Worm (Caenorhabditis elegans) whole organism, L1 larva: ENCODE results near the gene Y43F8C.5.

ENCODE experiments used
- C34B4.2 ChIP-seq: sonication (generic microtip); optimal IDR thresholded peaks from 2 replicates; lab custom pipeline; 2017; ENCODE audit warnings: mild to moderate bottlenecking, missing genetic modification characterization, missing compliant biosample characterization
- Y116A8C.19 ChIP-seq: sonication (generic microtip); optimal IDR thresholded peaks from 2 replicates; lab custom pipeline; 2016; ENCODE audit warnings: missing compliant biosample characterization, missing genetic modification characterization, borderline replicate concordance
- aly-2 ChIP-seq: fragments of 150-350 bp; optimal IDR thresholded peaks from 2 replicates; lab custom pipeline; 2014; ENCODE audit warnings: missing biosample characterization, missing genetic modification characterization
- ama-1 ChIP-seq: fragments of 150-350 bp; optimal IDR thresholded peaks from 2 replicates; lab custom pipeline; 2014
- ceh-8 ChIP-seq: fragments of 200-800 bp; sonication (Bioruptor generic); optimal IDR thresholded peaks from 2 replicates; lab custom pipeline; 2018; ENCODE audit warnings: mild to moderate bottlenecking, missing genetic modification characterization, moderate library complexity, missing compliant biosample characterization
- efl-1 ChIP-seq, 4 experiments: fragments of 150-350 bp; optimal IDR thresholded peaks in 3 of 4; peaks in 1 of 4; 1 replicate in 1 of 4; 2 replicates in 3 of 4; lab custom pipeline; 2014; ENCODE audit warnings: missing biosample characterization in 2 of 4, missing genetic modification characterization in 2 of 4, missing genetic modification reagents in 2 of 4
- efl-3 ChIP-seq: fragments of 200-800 bp; sonication (Bioruptor generic); optimal IDR thresholded peaks from 2 replicates; lab custom pipeline; 2018; ENCODE audit warnings: mild to moderate bottlenecking, missing genetic modification characterization, missing compliant biosample characterization
- egl-13 ChIP-seq: sonication (generic microtip); optimal IDR thresholded peaks from 2 replicates; lab custom pipeline; 2016; ENCODE audit warnings: missing genotype, missing genetic modification reagents, missing genetic modification characterization, missing compliant biosample characterization
- egl-27 ChIP-seq, 2 experiments: fragments of 150-350 bp in 1 of 2; sonication (generic microtip); optimal IDR thresholded peaks; 3 replicates each; lab custom pipeline; 2017 to 2018; ENCODE audit warnings: missing biosample characterization in 2 of 2, missing genetic modification characterization in 2 of 2, missing genetic modification reagents in 2 of 2
- hlh-4 ChIP-seq: sonication (generic microtip); optimal IDR thresholded peaks from 2 replicates; lab custom pipeline; 2016; ENCODE audit warnings: mild to moderate bottlenecking, missing genetic modification characterization, missing compliant biosample characterization
- hpl-2 ChIP-seq: fragments of 150-350 bp; optimal IDR thresholded peaks from 2 replicates; lab custom pipeline; 2014; ENCODE audit warnings: missing biosample characterization, missing genetic modification reagents, missing genetic modification characterization
- jun-1 ChIP-seq: fragments of 150-350 bp; optimal IDR thresholded peaks from 2 replicates; lab custom pipeline; 2014; ENCODE audit warnings: missing biosample characterization, missing genetic modification reagents, missing genetic modification characterization
- lin-13 ChIP-seq: fragments of 150-350 bp; optimal IDR thresholded peaks from 2 replicates; lab custom pipeline; 2014; ENCODE audit warnings: missing biosample characterization, missing genetic modification reagents, missing genetic modification characterization
- lin-14 ChIP-seq: fragments of 200-800 bp; sonication (Bioruptor generic); optimal IDR thresholded peaks from 2 replicates; lab custom pipeline; 2018; ENCODE audit warnings: mild to moderate bottlenecking, missing genetic modification characterization, moderate library complexity, missing compliant biosample characterization
- lin-39 ChIP-seq: fragments of 150-350 bp; optimal IDR thresholded peaks from 2 replicates; lab custom pipeline; 2014; ENCODE audit warnings: missing biosample characterization, missing genetic modification reagents, missing genetic modification characterization
- mab-9 ChIP-seq: fragments of 200-800 bp; sonication (Bioruptor generic); IDR thresholded peaks from 2 replicates; pipeline ENCODE4 v1.3.6; 2022; ENCODE audit warnings: missing genetic modification reagents, missing genetic modification characterization, missing compliant biosample characterization
- mep-1 ChIP-seq: fragments of 150-350 bp; optimal IDR thresholded peaks from 2 replicates; lab custom pipeline; 2014; ENCODE audit warnings: missing biosample characterization, missing genetic modification characterization
- nhr-12 ChIP-seq: sonication (generic microtip); optimal IDR thresholded peaks from 2 replicates; lab custom pipeline; 2017; ENCODE audit warnings: missing biosample characterization, missing genetic modification characterization
- nhr-19 ChIP-seq: fragments of 200-800 bp; sonication (Bioruptor generic); conservative IDR thresholded peaks from 2 replicates; pipeline ENCODE4 v1.3.6; 2022; ENCODE audit warnings: missing genetic modification characterization, missing compliant biosample characterization
- nhr-237 ChIP-seq: fragments of 150-350 bp; optimal IDR thresholded peaks from 2 replicates; lab custom pipeline; 2014; ENCODE audit warnings: missing biosample characterization, missing genetic modification characterization
- nhr-47 ChIP-seq: sonication (generic microtip); optimal IDR thresholded peaks from 2 replicates; lab custom pipeline; 2016; ENCODE audit warnings: mild to moderate bottlenecking, missing genetic modification characterization, moderate library complexity, missing compliant biosample characterization
- nhr-84 ChIP-seq: sonication (generic microtip); optimal IDR thresholded peaks from 2 replicates; lab custom pipeline; 2017; ENCODE audit warnings: missing biosample characterization, missing genetic modification characterization
- nhr-85 ChIP-seq: sonication (generic microtip); peaks from one replicate; lab custom pipeline; 2016; ENCODE audit warnings: missing genetic modification characterization, inconsistent platforms, missing compliant biosample characterization
- nhr-90 ChIP-seq: sonication (generic microtip); optimal IDR thresholded peaks from 2 replicates; lab custom pipeline; 2016; ENCODE audit warnings: mild to moderate bottlenecking, missing genetic modification characterization, missing compliant biosample characterization; ENCODE audit not compliant: poor library complexity
- snpc-4 ChIP-seq: fragments of 150-350 bp; optimal IDR thresholded peaks from 2 replicates; lab custom pipeline; 2014; ENCODE audit warnings: missing biosample characterization, missing genetic modification characterization
- sptf-1 ChIP-seq: fragments of 150-350 bp; optimal IDR thresholded peaks from 2 replicates; lab custom pipeline; 2014; ENCODE audit warnings: missing biosample characterization, missing genetic modification characterization
- tbx-2 ChIP-seq: sonication (generic microtip); optimal IDR thresholded peaks from 2 replicates; lab custom pipeline; 2016; ENCODE audit warnings: missing genetic modification characterization, missing compliant biosample characterization
- tlp-1 ChIP-seq: fragments of 150-350 bp; optimal IDR thresholded peaks from 2 replicates; lab custom pipeline; 2014; ENCODE audit warnings: missing biosample characterization, missing genetic modification characterization
- unc-130 ChIP-seq: fragments of 150-350 bp; optimal IDR thresholded peaks from 2 replicates; lab custom pipeline; 2017; ENCODE audit warnings: missing biosample characterization, missing genetic modification characterization, inconsistent platforms
- unc-30 ChIP-seq: sonication (generic microtip); optimal IDR thresholded peaks from 2 replicates; lab custom pipeline; 2017; ENCODE audit warnings: missing biosample characterization, missing genetic modification characterization
- unc-62 ChIP-seq: fragments of 150-350 bp; optimal IDR thresholded peaks from 2 replicates; lab custom pipeline; 2014; ENCODE audit warnings: missing biosample characterization, missing genetic modification reagents, missing genetic modification characterization
- unc-86 ChIP-seq: sonication (generic microtip); optimal IDR thresholded peaks from 2 replicates; lab custom pipeline; 2016; ENCODE audit warnings: missing genetic modification characterization, missing compliant biosample characterization
- unc-98 ChIP-seq: fragments of 200-800 bp; sonication (Bioruptor generic); IDR thresholded peaks from 2 replicates; pipeline ENCODE4 v1.3.6; 2022; ENCODE audit warnings: missing genetic modification characterization, missing compliant biosample characterization
- zag-1 ChIP-seq: fragments of 150-350 bp; optimal IDR thresholded peaks from 2 replicates; lab custom pipeline; 2014; ENCODE audit warnings: missing biosample characterization, missing genetic modification characterization
- ztf-11 ChIP-seq, 2 experiments: sonication (generic microtip); optimal IDR thresholded peaks; 2 replicates each; lab custom pipeline; 2016 to 2017; ENCODE audit warnings: missing genetic modification characterization in 2 of 2, missing biosample characterization in 1 of 2, missing compliant biosample characterization in 1 of 2

The Y43F8C.5 gene

DNA sequence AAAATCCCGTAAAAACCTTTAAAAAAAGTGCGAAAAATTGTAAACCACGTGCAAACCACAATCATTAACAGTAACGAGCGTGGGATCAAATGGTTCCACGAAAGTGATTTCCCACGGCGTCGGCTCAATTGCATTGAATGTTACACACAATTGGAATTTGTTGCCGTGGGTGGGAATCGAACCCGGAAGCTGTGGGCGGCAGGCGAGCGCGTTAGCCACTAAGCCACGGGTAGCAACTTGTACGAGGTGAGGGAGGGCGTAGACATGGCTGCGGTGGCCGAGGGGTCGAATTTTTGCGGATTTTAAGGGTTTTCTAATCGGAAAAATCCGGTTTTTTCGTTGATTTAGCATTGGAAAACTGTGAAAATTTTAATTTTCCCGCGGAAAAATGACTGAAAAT is 10.6 kb upstream of the Y43F8C.5 start (continued):
- TF ChIP-seq jun-1 (tag; lab: Kevin White, UChicago) (peak; percentile 79), hlh-4 (tag; lab: Kevin White, UChicago) (no peak), lin-13 (peak; percentile 66), egl-27 (tag; optimal IDR thresholded peaks at IDR 0.05; lab: Kevin White, UChicago) (no peak), unc-30 (no peak), ama-1 (lab: Kevin White, UChicago) (no peak), nhr-237 (peak; percentile 42), unc-98 (GFP tag; lab: Robert Waterston, UW) (peak; percentile 72), egl-13 (tag; lab: Kevin White, UChicago) (peak; percentile 77), ceh-8 (GFP tag; lab: Kevin White, UChicago) (peak; percentile 69), ztf-11 (tag; optimal IDR thresholded peaks at IDR 0.05; lab: Kevin White, UChicago) (peak in 1 of 2 experiments; percentile 64), mab-9 (peak; percentile 68), C34B4.2 (tag; lab: Kevin White, UChicago) (no peak), nhr-19 (peak; percentile 92), mep-1 (tag; lab: Kevin White, UChicago) (peak; percentile 77)
- TF ChIP-seq, all 84 proteins: peak for 48

DNA sequence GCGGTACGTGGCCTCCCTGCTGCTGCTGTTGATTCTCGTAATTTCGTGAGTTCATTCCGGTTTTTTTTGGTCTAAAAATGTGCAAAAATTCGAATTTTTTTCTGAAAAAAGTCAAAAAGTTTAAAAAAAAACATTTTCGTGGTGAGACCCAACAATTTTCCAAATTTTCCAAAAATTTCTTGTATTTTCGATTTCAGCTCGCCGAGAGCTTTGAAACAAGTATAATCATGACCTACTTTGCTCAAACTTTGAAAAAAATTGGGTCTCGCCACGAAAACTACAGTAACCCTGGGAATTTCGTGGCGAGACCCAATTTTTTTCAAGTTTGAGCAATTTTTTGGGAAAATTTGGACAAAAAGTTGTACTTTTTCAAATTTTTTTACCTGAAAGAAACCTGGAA is 8.4 kb upstream of the Y43F8C.5 start, which contains the start of gene Y43F8C.6:
Gene Y43F8C.6 (minus strand): TSS at position 101 of the 400 bp plus-strand sequence.
- no peak for TF ChIP-seq ama-1 (lab: Kevin White, UChicago)
- TF ChIP-seq unc-130 (tag; lab: Kevin White, UChicago) = no peak
- TF ChIP-seq nhr-85 (tag; lab: Kevin White, UChicago) = peak; percentile 47
- TF ChIP-seq efl-3 (GFP tag; lab: Kevin White, UChicago) = no peak
- TF ChIP-seq nhr-12 (tag; lab: Kevin White, UChicago) = no peak
- TF ChIP-seq lin-39 (tag; lab: Kevin White, UChicago) = no peak

ce11 chrV:19637890-19638289 is 5.4 kb upstream of the Y43F8C.5 start:
- TF ChIP-seq hpl-2 (GFP tag; lab: Kevin White, UChicago) (no peak), lin-14 (GFP tag; lab: Kevin White, UChicago) (no peak), mab-9 (no peak), nhr-47 (tag; lab: Kevin White, UChicago) (no peak), nhr-90 (tag; lab: Kevin White, UChicago) (no peak), nhr-237 (no peak), tlp-1 (tag; lab: Kevin White, UChicago) (no peak)
- TF ChIP-seq, all 84 proteins: peak for 0

DNA sequence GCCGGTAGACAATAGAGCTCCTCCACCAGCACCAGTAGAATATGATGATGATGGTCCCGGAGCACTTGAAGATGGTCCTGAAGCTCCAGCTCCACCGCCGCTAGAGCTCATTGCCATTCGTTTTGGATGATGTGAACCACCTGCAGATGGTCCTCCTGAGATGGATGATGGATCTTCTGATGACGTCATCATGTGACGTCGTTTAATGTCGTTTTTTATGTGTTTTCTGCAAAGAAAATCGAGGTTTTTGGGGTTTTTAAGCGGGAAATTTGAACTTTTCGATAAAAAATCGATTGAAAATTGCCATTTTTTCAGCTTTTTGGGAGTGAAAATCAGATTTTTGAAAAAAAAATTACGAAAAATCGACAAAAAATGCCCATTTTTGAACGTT is 3.7 kb upstream of the Y43F8C.5 start:
- TF ChIP-seq unc-86 (tag; lab: Kevin White, UChicago) (no peak), tbx-2 (tag; lab: Kevin White, UChicago) (no peak), nhr-85 (tag; lab: Kevin White, UChicago) (peak; percentile 28), unc-62 (GFP tag; lab: Kevin White, UChicago) (no peak)
- TF ChIP-seq, all 84 proteins: peak for 1

DNA sequence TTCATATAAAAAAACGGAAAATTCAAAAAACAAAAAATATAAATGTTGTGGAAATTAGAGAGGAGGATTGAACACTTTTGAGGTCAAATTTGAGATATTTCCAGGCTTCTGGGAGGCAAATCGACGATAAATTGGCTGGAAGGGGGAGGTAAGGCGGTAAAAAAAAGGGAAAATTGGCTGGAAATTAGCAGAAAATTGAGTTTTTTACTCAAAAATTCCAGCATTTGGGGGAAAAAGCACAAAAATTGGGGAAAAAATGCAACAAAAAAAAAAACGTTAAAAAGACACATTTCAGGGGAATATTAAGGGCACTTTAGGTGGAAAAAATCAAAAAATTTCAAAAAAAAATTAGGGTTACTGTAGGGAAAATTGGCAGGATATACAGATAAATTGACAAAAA is 1.8 kb upstream of the Y43F8C.5 start:
- TF ChIP-seq nhr-84 (tag; lab: Kevin White, UChicago) (no peak), sptf-1 (tag; lab: Kevin White, UChicago) (peak; percentile 81), snpc-4 (tag; lab: Kevin White, UChicago) (no peak), efl-1 (optimal IDR thresholded peaks at IDR 0.05; lab: Kevin White, UChicago) (no peak), efl-1 (GFP tag; optimal IDR thresholded peaks at IDR 0.05 in 1 of 2; lab: Kevin White, UChicago) (peak in 1 of 2 experiments; percentile 79), zag-1 (no peak)

- no peak for TF ChIP-seq aly-2 (tag; lab: Kevin White, UChicago)
- no peak for TF ChIP-seq Y116A8C.19 (tag; lab: Kevin White, UChicago)
These were observed 502 bp upstream of the Y43F8C.5 start for ce11 chrV:19632948-19633347.
